Fruit fly (Drosophila melanogaster) whole organism, prepupa: ENCODE data around the gene Gr10a.

Experiments used
- CG10631 ChIP-seq: fragments of 200-800 bp; sonication (Bioruptor generic); optimal IDR thresholded peaks from 2 replicates; lab custom pipeline; 2016; ENCODE audit warnings: missing biosample characterization, missing genetic modification characterization
- CG10669 ChIP-seq: fragments of 200-800 bp; sonication (Bioruptor generic); optimal IDR thresholded peaks from 3 replicates; lab custom pipeline; 2018; ENCODE audit warnings: missing biosample characterization, mild to moderate bottlenecking, missing genetic modification characterization, moderate library complexity
- CG11294 ChIP-seq: fragments of 200-800 bp; sonication (Bioruptor generic); IDR thresholded peaks from 2 replicates; pipeline ENCODE4 v1.3.6; 2022; ENCODE audit warnings: missing biosample characterization, missing genetic modification characterization
- CG11762 ChIP-seq: fragments of 200-800 bp; sonication (Bioruptor generic); optimal IDR thresholded peaks from 3 replicates; lab custom pipeline; 2016; ENCODE audit warnings: missing biosample characterization, missing genetic modification characterization; ENCODE audit not compliant: insufficient read depth
- CG15336 ChIP-seq: fragments of 200-800 bp; sonication (Bioruptor generic); IDR thresholded peaks from 2 replicates; pipeline ENCODE4 v1.3.6; 2022; ENCODE audit warnings: missing biosample characterization, missing genetic modification characterization
- CG1621 ChIP-seq: fragments of 200-800 bp; sonication (Bioruptor generic); optimal IDR thresholded peaks from 3 replicates; lab custom pipeline; 2018; ENCODE audit warnings: missing biosample characterization, mild to moderate bottlenecking, missing genetic modification characterization
- CG16779 ChIP-seq: fragments of 200-800 bp; sonication (Bioruptor generic); optimal IDR thresholded peaks from 3 replicates; lab custom pipeline; 2017; ENCODE audit warnings: missing biosample characterization, mild to moderate bottlenecking, missing genetic modification characterization
- CG3032 ChIP-seq: fragments of 200-800 bp; optimal IDR thresholded peaks from 2 replicates; lab custom pipeline; 2019; ENCODE audit warnings: missing biosample characterization, mild to moderate bottlenecking, missing genetic modification characterization, moderate library complexity
- CG31627 ChIP-seq: fragments of 200-800 bp; sonication (Bioruptor generic); optimal IDR thresholded peaks from 3 replicates; lab custom pipeline; 2016; ENCODE audit warnings: missing biosample characterization, missing genetic modification characterization
- CG32006 ChIP-seq: fragments of 200-800 bp; sonication (Bioruptor generic); optimal IDR thresholded peaks from 3 replicates; lab custom pipeline; 2017; ENCODE audit warnings: missing biosample characterization, mild to moderate bottlenecking, missing genetic modification characterization
- CG34406 ChIP-seq: fragments of 200-800 bp; sonication (Bioruptor generic); optimal IDR thresholded peaks from 3 replicates; lab custom pipeline; 2016; ENCODE audit warnings: missing biosample characterization, missing genetic modification characterization
- CG3919 ChIP-seq: fragments of 200-800 bp; sonication (Bioruptor generic); optimal IDR thresholded peaks from 3 replicates; lab custom pipeline; 2016; ENCODE audit warnings: missing biosample characterization, missing genetic modification characterization
- CG6163 ChIP-seq: fragments of 200-800 bp; sonication (Bioruptor generic); IDR thresholded peaks from 3 replicates; pipeline ENCODE4 v1.3.6; 2022; ENCODE audit warnings: missing biosample characterization, missing genetic modification characterization
- CG6792 ChIP-seq: fragments of 200-800 bp; sonication (Bioruptor generic); optimal IDR thresholded peaks from 3 replicates; lab custom pipeline; 2016; ENCODE audit warnings: missing biosample characterization, missing genetic modification characterization
- CG8319 ChIP-seq: fragments of 200-800 bp; sonication (Bioruptor generic); optimal IDR thresholded peaks from 3 replicates; lab custom pipeline; 2016; ENCODE audit warnings: missing biosample characterization, missing genetic modification characterization
- CG8632 ChIP-seq: fragments of 200-800 bp; sonication (Bioruptor generic); optimal IDR thresholded peaks from 3 replicates; lab custom pipeline; 2016; ENCODE audit warnings: missing biosample characterization, missing genetic modification characterization
- CG9139 ChIP-seq: fragments of 200-800 bp; sonication (Bioruptor generic); optimal IDR thresholded peaks from 3 replicates; lab custom pipeline; 2017; ENCODE audit warnings: missing biosample characterization, mild to moderate bottlenecking, missing genetic modification characterization
- Eip75B ChIP-seq: fragments of 200-800 bp; sonication (Bioruptor generic); optimal IDR thresholded peaks from 3 replicates; lab custom pipeline; 2016; ENCODE audit warnings: missing biosample characterization, missing genetic modification characterization
- Eip93F ChIP-seq: fragments of 200-800 bp; sonication (Bioruptor generic); optimal IDR thresholded peaks from 2 replicates; lab custom pipeline; 2016; ENCODE audit warnings: missing biosample characterization, mild to moderate bottlenecking, missing genetic modification characterization
- Ets21C ChIP-seq: fragments of 200-800 bp; sonication (Bioruptor generic); optimal IDR thresholded peaks from 3 replicates; lab custom pipeline; 2016; ENCODE audit warnings: missing biosample characterization, missing genetic modification characterization
- Ets96B ChIP-seq: fragments of 200-800 bp; optimal IDR thresholded peaks from 2 replicates; lab custom pipeline; 2019; ENCODE audit warnings: missing biosample characterization, mild to moderate bottlenecking, missing genetic modification characterization, moderate library complexity
- Gug ChIP-seq: fragments of 200-800 bp; sonication (Bioruptor generic); IDR thresholded peaks from 2 replicates; pipeline ENCODE4 v1.3.6; 2022; ENCODE audit warnings: missing biosample characterization, missing genetic modification characterization
- Hr4 ChIP-seq: fragments of 200-800 bp; sonication (Bioruptor generic); optimal IDR thresholded peaks from 3 replicates; lab custom pipeline; 2016; ENCODE audit warnings: missing biosample characterization, missing genetic modification characterization
- Lpt ChIP-seq: fragments of 200-800 bp; sonication (Bioruptor generic); optimal IDR thresholded peaks from 3 replicates; lab custom pipeline; 2016; ENCODE audit warnings: missing biosample characterization, missing genetic modification characterization
- Met ChIP-seq: fragments of 200-800 bp; sonication (Bioruptor generic); optimal IDR thresholded peaks from 3 replicates; lab custom pipeline; 2016; ENCODE audit warnings: missing biosample characterization, missing genetic modification characterization
- Smox ChIP-seq: fragments of 200-800 bp; sonication (Bioruptor generic); optimal IDR thresholded peaks from 3 replicates; lab custom pipeline; 2016; ENCODE audit warnings: missing biosample characterization, missing genetic modification characterization
- Sox102F ChIP-seq: fragments of 200-800 bp; sonication (Bioruptor generic); optimal IDR thresholded peaks from 2 replicates; lab custom pipeline; 2016; ENCODE audit warnings: missing biosample characterization, mild to moderate bottlenecking, missing genetic modification characterization
- Sox14 ChIP-seq: fragments of 200-800 bp; sonication (Bioruptor generic); optimal IDR thresholded peaks from 3 replicates; lab custom pipeline; 2016; ENCODE audit warnings: missing biosample characterization, missing genetic modification characterization
- achi ChIP-seq: fragments of 200-800 bp; sonication (Bioruptor generic); optimal IDR thresholded peaks from 3 replicates; lab custom pipeline; 2016; ENCODE audit warnings: missing biosample characterization, missing genetic modification characterization
- acj6 ChIP-seq: fragments of 200-800 bp; sonication (Bioruptor generic); optimal IDR thresholded peaks from 3 replicates; lab custom pipeline; 2016; ENCODE audit warnings: missing biosample characterization, missing genetic modification characterization
- cyc ChIP-seq: fragments of 200-800 bp; sonication (Bioruptor generic); optimal IDR thresholded peaks from 3 replicates; lab custom pipeline; 2016; ENCODE audit warnings: missing biosample characterization, missing genetic modification characterization
- dac ChIP-seq: fragments of 200-800 bp; sonication (Bioruptor generic); optimal IDR thresholded peaks from 2 replicates; lab custom pipeline; 2017; ENCODE audit warnings: missing biosample characterization, mild to moderate bottlenecking, missing genetic modification characterization
- dsx ChIP-seq: fragments of 200-800 bp; optimal IDR thresholded peaks from 3 replicates; lab custom pipeline; 2019; ENCODE audit warnings: missing biosample characterization, mild to moderate bottlenecking, missing genetic modification characterization, moderate library complexity; ENCODE audit not compliant: poor library complexity, severe bottlenecking
- eg ChIP-seq: fragments of 200-800 bp; sonication (Bioruptor generic); IDR thresholded peaks from 3 replicates; pipeline ENCODE4 v1.3.6; 2022; ENCODE audit warnings: missing biosample characterization, missing genetic modification characterization
- fd59A ChIP-seq: fragments of 200-800 bp; sonication (Bioruptor generic); optimal IDR thresholded peaks from 2 replicates; lab custom pipeline; 2017; ENCODE audit warnings: missing biosample characterization, mild to moderate bottlenecking, missing genetic modification characterization, missing genetic modification reagents
- fd85E ChIP-seq: fragments of 200-800 bp; sonication (Bioruptor generic); optimal IDR thresholded peaks from 3 replicates; lab custom pipeline; 2016; ENCODE audit warnings: missing biosample characterization, missing genetic modification characterization
- fkh ChIP-seq: fragments of 200-800 bp; sonication (Bioruptor generic); optimal IDR thresholded peaks from 3 replicates; lab custom pipeline; 2017; ENCODE audit warnings: missing biosample characterization, mild to moderate bottlenecking, missing genetic modification characterization, moderate library complexity
- lz ChIP-seq: fragments of 200-800 bp; sonication (Bioruptor generic); optimal IDR thresholded peaks from 3 replicates; lab custom pipeline; 2016; ENCODE audit warnings: missing biosample characterization, missing genetic modification characterization
- net ChIP-seq: fragments of 200-800 bp; sonication (Bioruptor generic); optimal IDR thresholded peaks from 3 replicates; lab custom pipeline; 2016; ENCODE audit warnings: missing biosample characterization, missing genetic modification characterization
- pdm3 ChIP-seq: fragments of 200-800 bp; sonication (Bioruptor generic); optimal IDR thresholded peaks from 3 replicates; lab custom pipeline; 2016; ENCODE audit warnings: missing biosample characterization, missing genetic modification characterization
- salr ChIP-seq, 2 experiments: fragments of 200-800 bp; sonication (Bioruptor generic); optimal IDR thresholded peaks; 3 replicates each; lab custom pipeline; 2016 to 2018; ENCODE audit warnings: missing biosample characterization in 2 of 2, missing genetic modification characterization in 2 of 2, mild to moderate bottlenecking in 1 of 2
- spab ChIP-seq: fragments of 200-800 bp; sonication (Bioruptor generic); optimal IDR thresholded peaks from 2 replicates; lab custom pipeline; 2017; ENCODE audit warnings: missing biosample characterization, mild to moderate bottlenecking, missing genetic modification characterization, missing genetic modification reagents
- ss ChIP-seq, 2 experiments: fragments of 200-800 bp; sonication (Bioruptor generic); optimal IDR thresholded peaks; 2 replicates in 1 of 2; 3 replicates in 1 of 2; lab custom pipeline; 2017 to 2018; ENCODE audit warnings: mild to moderate bottlenecking in 2 of 2, missing biosample characterization in 2 of 2, missing genetic modification characterization in 2 of 2, moderate library complexity in 1 of 2
- topi ChIP-seq: fragments of 200-800 bp; sonication (Bioruptor generic); optimal IDR thresholded peaks from 3 replicates; lab custom pipeline; 2016; ENCODE audit warnings: missing biosample characterization, missing genetic modification characterization
- vri ChIP-seq: fragments of 200-800 bp; sonication (Bioruptor generic); optimal IDR thresholded peaks from 3 replicates; lab custom pipeline; 2016; ENCODE audit warnings: missing biosample characterization, mild to moderate bottlenecking, missing genetic modification characterization

Gr10a gene

DNA sequence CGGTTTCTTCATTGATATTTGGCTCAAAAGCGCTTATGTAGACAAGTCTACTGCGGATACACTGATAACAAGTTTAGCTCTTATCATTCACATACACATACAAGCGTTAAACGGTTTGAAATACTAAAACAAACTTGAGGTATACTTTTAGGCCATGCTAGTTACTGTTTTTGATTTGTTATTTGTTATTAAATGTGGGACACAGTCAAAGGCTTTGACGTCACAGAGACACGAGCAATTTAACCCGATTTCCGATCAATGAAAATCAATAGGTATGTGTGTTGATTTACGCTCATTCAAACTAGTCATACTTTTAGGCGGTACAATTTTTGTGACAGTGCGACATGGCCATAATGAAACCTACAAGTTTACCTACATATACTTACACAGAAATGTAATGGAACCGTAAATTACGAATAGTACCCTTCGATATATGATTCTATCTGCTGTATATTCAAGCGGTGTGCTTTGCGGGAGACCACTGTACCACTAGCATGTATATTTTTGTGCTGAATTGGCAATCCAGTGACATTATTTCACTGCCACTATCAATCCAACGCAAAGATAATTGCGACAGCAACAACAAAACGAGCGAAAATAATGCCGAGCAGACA, 29.7 kb upstream of the Gr10a start (continued):
- peak; percentile 72 for TF ChIP-seq CG1621 (tag; lab: Kevin White, UChicago)
- TF ChIP-seq CG3032 (tag; lab: Kevin White, UChicago): peak; percentile 61
- TF ChIP-seq CG31627 (GFP tag; lab: Kevin White, UChicago): peak; percentile 87
- TF ChIP-seq CG9139: peak; percentile 21
- TF ChIP-seq cyc (GFP tag; lab: Kevin White, UChicago): peak; percentile 86
- TF ChIP-seq Eip93F (GFP tag; lab: Kevin White, UChicago): no peak
- TF ChIP-seq acj6 (GFP tag; lab: Kevin White, UChicago): peak; percentile 85
- peak in 1 of 2 experiments; percentile 59 for TF ChIP-seq ss (GFP tag; optimal IDR thresholded peaks at IDR 0.05; lab: Kevin White, UChicago)
- peak; percentile 72 for TF ChIP-seq CG34406 (GFP tag; lab: Kevin White, UChicago)
- peak; percentile 86 for TF ChIP-seq Sox14
- TF ChIP-seq Sox102F (GFP tag; lab: Kevin White, UChicago): peak; percentile 77
- peak; percentile 73 for TF ChIP-seq CG10631
- peak; percentile 37 to 59 for TF ChIP-seq salr (GFP tag; optimal IDR thresholded peaks at IDR 0.05; lab: Kevin White, UChicago)
- TF ChIP-seq dac (GFP tag; lab: Kevin White, UChicago): peak; percentile 63
- TF ChIP-seq fkh (GFP tag; lab: Kevin White, UChicago): peak; percentile 52
- TF ChIP-seq Eip75B (GFP tag; lab: Kevin White, UChicago): peak; percentile 42
- TF ChIP-seq Ets96B (tag; lab: Kevin White, UChicago): peak; percentile 60
- TF ChIP-seq fd85E (GFP tag; lab: Kevin White, UChicago): peak; percentile 43
- peak; percentile 86 for TF ChIP-seq lz (GFP tag; lab: Kevin White, UChicago)
- TF ChIP-seq CG3919: peak; percentile 84

DNA sequence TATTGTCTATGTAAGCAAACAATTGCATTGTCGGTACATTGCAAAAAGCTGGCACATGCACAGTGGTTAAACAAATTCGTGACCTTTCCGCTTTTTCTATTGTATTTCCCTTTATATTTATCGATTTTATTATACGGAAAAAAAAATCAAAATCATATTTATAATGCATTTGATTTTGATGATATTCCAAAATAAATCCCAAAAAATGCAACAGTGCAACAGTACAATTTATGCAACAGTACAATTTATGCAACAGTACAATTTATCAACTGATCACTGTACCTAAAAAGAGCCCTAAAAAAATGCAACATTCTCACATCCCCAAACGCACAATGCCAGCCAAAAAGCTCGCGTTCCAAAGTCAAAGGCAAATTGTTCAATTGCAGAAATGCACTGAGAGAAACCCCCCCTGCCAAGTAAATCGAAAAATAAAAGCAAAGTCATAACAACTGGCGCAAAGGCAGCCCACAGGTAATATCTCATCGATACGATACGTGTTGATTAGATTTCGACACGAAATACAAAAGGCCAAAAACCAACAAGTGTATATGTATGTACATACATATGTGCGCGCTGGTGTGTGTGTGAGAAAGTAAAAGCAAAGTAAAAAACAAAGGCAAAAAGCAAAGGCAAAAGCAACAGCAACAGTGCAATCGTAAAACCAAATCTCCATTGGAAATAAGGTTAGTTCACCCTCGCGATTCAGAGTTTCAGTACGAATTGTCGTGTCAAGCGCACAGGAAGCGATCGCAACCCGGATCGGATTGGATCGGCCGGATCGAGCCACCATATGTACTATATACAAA, 24.8 kb upstream of the Gr10a start, which contains the start of gene Sk1:
Gene Sk1, plus strand, starts transcription at position 711 of the 806 bp plus-strand sequence.
- TF ChIP-seq pdm3 (peak; percentile 12), CG8319 (GFP tag; lab: Kevin White, UChicago) (no peak), dsx (GFP tag; lab: Kevin White, UChicago) (no peak), Smox (GFP tag; lab: Kevin White, UChicago) (peak; percentile 26), Ets21C (no peak), CG32006 (peak; percentile 27), achi (GFP tag; lab: Kevin White, UChicago) (no peak), CG10669 (GFP tag; lab: Kevin White, UChicago) (no peak), CG9139 (no peak), CG16779 (tag; lab: Kevin White, UChicago) (no peak), CG8632 (peak; percentile 9), cyc (GFP tag; lab: Kevin White, UChicago) (peak; percentile 44), CG6792 (no peak), Gug (GFP tag; lab: Robert Waterston, UW) (no peak), Met (GFP tag; lab: Kevin White, UChicago) (peak; percentile 45), fd85E (GFP tag; lab: Kevin White, UChicago) (no peak), acj6 (GFP tag; lab: Kevin White, UChicago) (peak; percentile 7), vri (GFP tag; lab: Kevin White, UChicago) (peak; percentile 74), CG11762 (no peak), CG15336 (GFP tag; lab: Robert Waterston, UW) (peak; percentile 35; the same call in 1 of the 2 replicates), CG31627 (GFP tag; lab: Kevin White, UChicago) (peak; percentile 19), eg (GFP tag; lab: Robert Waterston, UW) (no peak), CG3919 (peak; percentile 19), topi (GFP tag; lab: Kevin White, UChicago) (peak; percentile 33), spab (no peak), fkh (GFP tag; lab: Kevin White, UChicago) (no peak), CG11294 (0 out of 2 replicates have a peak, but pooled peaks have one; percentile 21), fd59A (GFP tag; lab: Kevin White, UChicago) (no peak), Eip75B (GFP tag; lab: Kevin White, UChicago) (no peak), CG6163 (GFP tag; lab: Robert Waterston, UW) (peak; percentile 55; the same call in 1 of the 3 replicates), ss (GFP tag; optimal IDR thresholded peaks at IDR 0.05; lab: Kevin White, UChicago) (no peak), Sox102F (GFP tag; lab: Kevin White, UChicago) (no peak), net (GFP tag; lab: Kevin White, UChicago) (peak; percentile 35), dac (GFP tag; lab: Kevin White, UChicago) (no peak), Eip93F (GFP tag; lab: Kevin White, UChicago) (no peak), Lpt (GFP tag; lab: Kevin White, UChicago) (peak; percentile 16), Hr4 (GFP tag; lab: Kevin White, UChicago) (peak; percentile 27)
